Fruit fly (Drosophila melanogaster) whole organism, embryonic: ENCODE data around the gene Klp64D.

Experiments used
- Atf6 ChIP-seq: fragments of 200-800 bp; sonication (Bioruptor generic); IDR thresholded peaks from 2 replicates; pipeline ENCODE4 v1.3.6; 2022; ENCODE audit warnings: missing biosample characterization, missing genetic modification characterization
- BEAF-32 ChIP-seq: fragments of 200-800 bp; sonication (Bioruptor generic); optimal IDR thresholded peaks from 3 replicates; lab custom pipeline; 2017; ENCODE audit warnings: missing biosample characterization, missing genetic modification characterization, mild to moderate bottlenecking, moderate library complexity, missing genetic modification reagents
- Bgb ChIP-seq: fragments of 200-800 bp; sonication (Bioruptor generic); IDR thresholded peaks from 2 replicates; pipeline ENCODE4 v1.3.6; 2022; ENCODE audit warnings: missing biosample characterization, missing genetic modification characterization; ENCODE audit not compliant: partially characterized antibody
- CG10979 ChIP-seq: fragments of 200-800 bp; sonication (Bioruptor generic); optimal IDR thresholded peaks from 2 replicates; lab custom pipeline; 2018; ENCODE audit warnings: missing biosample characterization, mild to moderate bottlenecking, missing genetic modification characterization, moderate library complexity
- CG11695 ChIP-seq: fragments of 200-800 bp; sonication (Bioruptor generic); IDR thresholded peaks from 3 replicates; pipeline ENCODE4 v1.3.6; 2022; ENCODE audit warnings: missing biosample characterization, missing genetic modification characterization
- CG12071 ChIP-seq: fragments of 200-800 bp; sonication (Bioruptor generic); optimal IDR thresholded peaks from 3 replicates; lab custom pipeline; 2018; ENCODE audit warnings: missing biosample characterization, mild to moderate bottlenecking, missing genetic modification characterization
- CG12391 ChIP-seq: fragments of 200-800 bp; sonication (Bioruptor generic); optimal IDR thresholded peaks from 3 replicates; lab custom pipeline; 2018; ENCODE audit warnings: missing biosample characterization, mild to moderate bottlenecking, missing genetic modification characterization, moderate library complexity
- CG14014 ChIP-seq: fragments of 200-800 bp; sonication (Bioruptor generic); IDR thresholded peaks from 2 replicates; pipeline ENCODE4 v1.3.6; 2022; ENCODE audit warnings: missing biosample characterization, missing genetic modification characterization
- CG14710 ChIP-seq: fragments of 200-800 bp; sonication (Bioruptor generic); optimal IDR thresholded peaks from 3 replicates; lab custom pipeline; 2019; ENCODE audit warnings: missing biosample characterization, mild to moderate bottlenecking, missing genetic modification characterization, moderate library complexity
- CG17568 ChIP-seq: fragments of 200-800 bp; sonication (Bioruptor generic); optimal IDR thresholded peaks from 2 replicates; lab custom pipeline; 2018; ENCODE audit warnings: missing biosample characterization, mild to moderate bottlenecking, missing genetic modification characterization, moderate library complexity
- CG2129 ChIP-seq: fragments of 200-800 bp; sonication (Bioruptor generic); IDR thresholded peaks from 2 replicates; pipeline ENCODE4 v1.3.6; 2022; ENCODE audit warnings: missing biosample characterization, missing genetic modification characterization; ENCODE audit not compliant: partially characterized antibody
- CG34224 ChIP-seq: fragments of 200-800 bp; sonication (Bioruptor generic); IDR thresholded peaks from 3 replicates; pipeline ENCODE4 v1.3.6; 2022; ENCODE audit warnings: missing biosample characterization, missing genetic modification characterization; ENCODE audit not compliant: partially characterized antibody
- CG4617 ChIP-seq: fragments of 200-800 bp; sonication (Bioruptor generic); optimal IDR thresholded peaks from 3 replicates; lab custom pipeline; 2016; ENCODE audit warnings: missing biosample characterization, missing genetic modification characterization, borderline replicate concordance
- CG6791 ChIP-seq: fragments of 200-800 bp; sonication (Bioruptor generic); IDR thresholded peaks from 3 replicates; pipeline ENCODE4 v1.3.6; 2022; ENCODE audit warnings: missing biosample characterization, missing genetic modification characterization; ENCODE audit not compliant: partially characterized antibody
- CG9797 ChIP-seq: fragments of 200-800 bp; sonication (Bioruptor generic); optimal IDR thresholded peaks from 3 replicates; lab custom pipeline; 2018; ENCODE audit warnings: missing biosample characterization, mild to moderate bottlenecking, missing genetic modification characterization
- CoRest ChIP-seq: fragments of 200-800 bp; sonication (Bioruptor generic); optimal IDR thresholded peaks from 3 replicates; lab custom pipeline; 2018; ENCODE audit warnings: missing biosample characterization, mild to moderate bottlenecking, missing genetic modification characterization, moderate library complexity
- Doc3 ChIP-seq: fragments of 200-800 bp; sonication (Bioruptor generic); IDR thresholded peaks from 3 replicates; pipeline ENCODE4 v1.3.6; 2022; ENCODE audit warnings: missing biosample characterization, missing genetic modification characterization; ENCODE audit not compliant: partially characterized antibody
- Dref ChIP-seq: fragments of 200-800 bp; sonication (Bioruptor generic); IDR thresholded peaks from 2 replicates; pipeline ENCODE4 v1.3.6; 2022; ENCODE audit warnings: missing biosample characterization, missing genetic modification characterization
- E2f2 ChIP-seq: fragments of 200-800 bp; sonication (Bioruptor generic); IDR thresholded peaks from 2 replicates; pipeline ENCODE4 v1.3.6; 2022; ENCODE audit warnings: missing biosample characterization, missing genetic modification characterization
- Elba2 ChIP-seq: fragments of 200-800 bp; sonication (Bioruptor generic); optimal IDR thresholded peaks from 3 replicates; lab custom pipeline; 2016; ENCODE audit warnings: missing biosample characterization, missing genetic modification characterization
- Hmx ChIP-seq: fragments of 200-800 bp; sonication (Bioruptor generic); optimal IDR thresholded peaks from 2 replicates; lab custom pipeline; 2016; ENCODE audit warnings: missing biosample characterization, missing genetic modification characterization
- Nf-YC ChIP-seq: fragments of 200-800 bp; optimal IDR thresholded peaks from 3 replicates; lab custom pipeline; 2019; ENCODE audit warnings: missing biosample characterization, mild to moderate bottlenecking, missing genetic modification characterization, moderate library complexity
- Rfx ChIP-seq: fragments of 200-800 bp; sonication (Bioruptor generic); IDR thresholded peaks from 2 replicates; pipeline ENCODE4 v1.3.6; 2022; ENCODE audit warnings: missing biosample characterization, missing genetic modification characterization
- Sin3A ChIP-seq: fragments of >200 bp; optimal IDR thresholded peaks from 2 replicates; lab custom pipeline; 2018
- Six4 ChIP-seq: fragments of 200-800 bp; sonication (Bioruptor generic); optimal IDR thresholded peaks from 2 replicates; lab custom pipeline; 2016; ENCODE audit warnings: missing biosample characterization, missing genetic modification characterization
- Sox102F ChIP-seq: fragments of 200-800 bp; sonication (Bioruptor generic); optimal IDR thresholded peaks from 2 replicates; lab custom pipeline; 2018; ENCODE audit warnings: missing biosample characterization, mild to moderate bottlenecking, missing genetic modification characterization, moderate library complexity
- Trl ChIP-seq, 3 experiments: fragments of >200 bp in 2 of 3; fragments of 200-800 bp in 1 of 3; sonication (Bioruptor generic) in 1 of 3; optimal IDR thresholded peaks; 2 replicates in 1 of 3; 3 replicates in 2 of 3; lab custom pipeline; 2016 to 2017; ENCODE audit warnings: missing biosample characterization in 1 of 3, missing genetic modification characterization in 1 of 3
- YL-1 ChIP-seq: fragments of 200-800 bp; sonication (Bioruptor generic); optimal IDR thresholded peaks from 3 replicates; lab custom pipeline; 2017; ENCODE audit warnings: missing biosample characterization, mild to moderate bottlenecking, missing genetic modification characterization
- amos ChIP-seq: fragments of 200-800 bp; sonication (Bioruptor generic); IDR thresholded peaks from 2 replicates; pipeline ENCODE4 v1.3.6; 2022; ENCODE audit warnings: missing biosample characterization, missing genetic modification characterization; ENCODE audit not compliant: partially characterized antibody
- corto ChIP-seq: fragments of 200-800 bp; sonication (Bioruptor generic); optimal IDR thresholded peaks from 2 replicates; lab custom pipeline; 2016; ENCODE audit warnings: missing biosample characterization, mild to moderate bottlenecking, missing genetic modification characterization, moderate library complexity
- crol ChIP-seq: fragments of 200-800 bp; sonication (Bioruptor generic); IDR thresholded peaks from 2 replicates; pipeline ENCODE4 v1.3.6; 2022; ENCODE audit warnings: missing biosample characterization, missing genetic modification characterization
- crp ChIP-seq, 2 experiments: fragments of 200-800 bp; sonication (Bioruptor generic); optimal IDR thresholded peaks; 2 replicates in 1 of 2; 3 replicates in 1 of 2; lab custom pipeline; 2017; ENCODE audit warnings: missing biosample characterization in 2 of 2, missing genetic modification characterization in 2 of 2, mild to moderate bottlenecking in 1 of 2, moderate library complexity in 1 of 2
- fru ChIP-seq: fragments of >200 bp; optimal IDR thresholded peaks from 2 replicates; lab custom pipeline; 2017
- hbn ChIP-seq: fragments of 200-800 bp; sonication (Bioruptor generic); IDR thresholded peaks from 2 replicates; pipeline ENCODE4 v1.3.6; 2022; ENCODE audit warnings: missing biosample characterization, missing genetic modification characterization; ENCODE audit not compliant: partially characterized antibody
- inv ChIP-seq: fragments of 200-800 bp; sonication (Bioruptor generic); IDR thresholded peaks from 2 replicates; pipeline ENCODE4 v1.3.6; 2022; ENCODE audit warnings: missing biosample characterization, missing genetic modification characterization; ENCODE audit not compliant: partially characterized antibody
- lab ChIP-seq: fragments of 200-800 bp; sonication (Bioruptor generic); optimal IDR thresholded peaks from 3 replicates; lab custom pipeline; 2017; ENCODE audit warnings: missing biosample characterization, missing genetic modification characterization, mild to moderate bottlenecking, moderate library complexity, missing genetic modification reagents
- lbe ChIP-seq: fragments of 200-800 bp; sonication (Bioruptor generic); optimal IDR thresholded peaks from 2 replicates; lab custom pipeline; 2016; ENCODE audit warnings: missing biosample characterization, mild to moderate bottlenecking, missing genetic modification characterization
- pb ChIP-seq: fragments of 200-800 bp; sonication (Bioruptor generic); optimal IDR thresholded peaks from 3 replicates; lab custom pipeline; 2016; ENCODE audit warnings: missing biosample characterization, missing genetic modification characterization
- psq ChIP-seq: fragments of 200-800 bp; sonication (Bioruptor generic); optimal IDR thresholded peaks from 2 replicates; lab custom pipeline; 2017; ENCODE audit warnings: missing biosample characterization, missing genetic modification characterization
- sima ChIP-seq: fragments of 200-800 bp; sonication (Bioruptor generic); optimal IDR thresholded peaks from 2 replicates; lab custom pipeline; 2016; ENCODE audit warnings: missing biosample characterization, missing genetic modification characterization
- slbo ChIP-seq: fragments of 200-800 bp; sonication (Bioruptor generic); IDR thresholded peaks from 2 replicates; pipeline ENCODE4 v1.3.6; 2022; ENCODE audit warnings: missing biosample characterization, missing genetic modification characterization
- unc-4 ChIP-seq: fragments of 200-800 bp; sonication (Bioruptor generic); IDR thresholded peaks from 2 replicates; pipeline ENCODE4 v1.3.6; 2022; ENCODE audit warnings: missing biosample characterization, missing genetic modification characterization; ENCODE audit not compliant: partially characterized antibody
- wek ChIP-seq: fragments of 200-800 bp; sonication (Bioruptor generic); optimal IDR thresholded peaks from 3 replicates; lab custom pipeline; 2018; ENCODE audit warnings: missing biosample characterization, mild to moderate bottlenecking, missing genetic modification characterization, moderate library complexity

The Klp64D gene

dm6 chr3L:5360039-5360988, 1.1 kb upstream of the Klp64D start, which contains the start of gene Cyt-c1 (continued):
- TF ChIP-seq CG9797 (GFP tag; lab: Kevin White, UChicago) (peak; percentile 16), BEAF-32 (peak; percentile 61), Bgb (GFP tag; lab: Robert Waterston, UW) (peak; percentile 59; the same call in 1 of the 2 replicates), CG12391 (peak; percentile 26), corto (GFP tag; lab: Kevin White, UChicago) (no peak), fru (lab: Kevin White, UChicago) (peak; percentile 3), CG4617 (GFP tag; lab: Kevin White, UChicago) (peak; percentile 53), CG17568 (no peak), wek (GFP tag; lab: Kevin White, UChicago) (no peak), lab (GFP tag; lab: Kevin White, UChicago) (peak; percentile 2), inv (GFP tag; lab: Robert Waterston, UW) (peak; percentile 61; the same call in 1 of the 2 replicates), Hmx (no peak), unc-4 (peak; percentile 50; the same call in 1 of the 2 replicates), crp (GFP tag; optimal IDR thresholded peaks at IDR 0.05; lab: Kevin White, UChicago) (peak in 1 of 2 experiments; percentile 80), crol (GFP tag; lab: Robert Waterston, UW) (no peak), CG14014 (no peak), CG2129 (peak; percentile 49; the same call in 1 of the 2 replicates), YL-1 (GFP tag; lab: Kevin White, UChicago) (peak; percentile 76), Atf6 (GFP tag; lab: Robert Waterston, UW) (peak; percentile 45; the same call in 1 of the 2 replicates), CG12071 (GFP tag; lab: Kevin White, UChicago) (no peak), CG6791 (GFP tag; lab: Robert Waterston, UW) (peak; percentile 63; the same call in 2 of the 3 replicates), sima (GFP tag; lab: Kevin White, UChicago) (no peak), Six4 (GFP tag; lab: Kevin White, UChicago) (no peak), CG34224 (peak; percentile 42; the same call in 2 of the 3 replicates), Dref (GFP tag; lab: Robert Waterston, UW) (peak; percentile 53), slbo (peak; percentile 54), CG14710 (no peak), hbn (GFP tag; lab: Robert Waterston, UW) (peak; percentile 47; the same call in 1 of the 2 replicates), amos (GFP tag; lab: Robert Waterston, UW) (peak; percentile 76), Sin3A (lab: Kevin White, UChicago) (peak; percentile 18), Doc3 (GFP tag; lab: Robert Waterston, UW) (peak; percentile 51; the same call in 1 of the 3 replicates), psq (GFP tag; lab: Kevin White, UChicago) (no peak), lbe (GFP tag; lab: Kevin White, UChicago) (no peak), pb (GFP tag; lab: Kevin White, UChicago) (no peak), E2f2 (GFP tag; lab: Robert Waterston, UW) (0 out of 2 replicates have a peak, but pooled peaks have one; percentile 11), CoRest (tag; lab: Kevin White, UChicago) (no peak), Sox102F (GFP tag; lab: Kevin White, UChicago) (no peak), Elba2 (GFP tag; lab: Kevin White, UChicago) (peak; percentile 67), Nf-YC (tag; lab: Kevin White, UChicago) (peak; percentile 67), CG10979 (tag; lab: Kevin White, UChicago) (no peak), CG11695 (GFP tag; lab: Robert Waterston, UW) (no peak), Trl (optimal IDR thresholded peaks at IDR 0.05; lab: Kevin White, UChicago) (peak in 1 of 2 experiments; percentile 16), Trl (GFP tag; optimal IDR thresholded peaks at IDR 0.05; lab: Kevin White, UChicago) (no peak), Rfx (GFP tag; lab: Robert Waterston, UW) (peak; percentile 43)
